Fruit fly (Drosophila melanogaster) whole organism, larva: ENCODE data around the gene scrt.

Experiments
- noc ChIP-seq: fragments of 200-800 bp; sonication (Bioruptor generic); optimal IDR thresholded peaks from 3 replicates; lab custom pipeline; 2019; ENCODE audit warnings: missing biosample characterization, mild to moderate bottlenecking, missing genetic modification characterization, moderate library complexity

The scrt gene

dm6 chr3L:3970372-3971031 is 13.2 kb upstream of the scrt start:
- no peak for TF ChIP-seq noc (tag; lab: Kevin White, UChicago)

dm6 chr3L:3972599-3972998 is 11.1 kb upstream of the scrt start, which contains the start of gene CG43915:
Gene CG43915, plus strand, starts transcription at chr3L:3972899.
- no peak for TF ChIP-seq noc (tag; lab: Kevin White, UChicago)

- no peak for TF ChIP-seq noc (tag; lab: Kevin White, UChicago)
Measured at dm6 chr3L:3976438-3976837, 7.3 kb upstream of the scrt start.

dm6 chr3L:3977622-3978355 is 5.9 kb upstream of the scrt start:
- no peak for TF ChIP-seq noc (tag; lab: Kevin White, UChicago)

dm6 chr3L:3978762-3979516 is 4.8 kb upstream of the scrt start:
- no peak for TF ChIP-seq noc (tag; lab: Kevin White, UChicago)

- TF ChIP-seq noc (tag; lab: Kevin White, UChicago): no peak
Measured at dm6 chr3L:3980027-3980426, 3.7 kb upstream of the scrt start.

dm6 chr3L:3995554-3995953 is 11.9 kb downstream of the scrt start:
- TF ChIP-seq noc (tag; lab: Kevin White, UChicago): no peak

- TF ChIP-seq noc (tag; lab: Kevin White, UChicago): no peak
Measured at dm6 chr3L:4000711-4001110, 17.0 kb downstream of the scrt start.

- no peak for TF ChIP-seq noc (tag; lab: Kevin White, UChicago)
Measured at dm6 chr3L:4001500-4001899, 17.8 kb downstream of the scrt start.

- TF ChIP-seq noc (tag; lab: Kevin White, UChicago): no peak
Measured at dm6 chr3L:4003316-4003715, 19.6 kb downstream of the scrt start, which contains the start of gene CG14985. Gene CG14985, plus strand, starts transcription at chr3L:4003474.

dm6 chr3L:4007256-4007655 is 23.6 kb downstream of the scrt start:
- TF ChIP-seq noc (tag; lab: Kevin White, UChicago): no peak

dm6 chr3L:4010122-4010521 is 26.4 kb downstream of the scrt start:
- TF ChIP-seq noc (tag; lab: Kevin White, UChicago): no peak

dm6 chr3L:4014349-4014748 is 30.7 kb downstream of the scrt start:
- TF ChIP-seq noc (tag; lab: Kevin White, UChicago): no peak

dm6 chr3L:4016754-4017153 is 33.1 kb downstream of the scrt start:
- TF ChIP-seq noc (tag; lab: Kevin White, UChicago): no peak

dm6 chr3L:4018228-4018928 is 34.7 kb downstream of the scrt start, which contains the start of gene FoxL1:
Gene FoxL1, plus strand, starts transcription at chr3L:4018878.
- TF ChIP-seq noc (tag; lab: Kevin White, UChicago): no peak
